Worm (Caenorhabditis elegans): Measurements from ENCODE around the gene atrn-1.

The atrn-1 gene

ce11 chrX:14746948-14747347 is 35.6 kb downstream of the atrn-1 start, which contains the start of gene C05G5.2 (continued):
- no peak for TF ChIP-seq madf-8 (GFP tag; conservative IDR thresholded peaks at IDR 0.05)
- TF ChIP-seq hsf-1 (GFP tag; IDR thresholded peaks at IDR 0.05), result no peak
- no peak for TF ChIP-seq F10E7.11 (tag; optimal IDR thresholded peaks at IDR 0.05)
- no peak for TF ChIP-seq him-1 (tag; optimal IDR thresholded peaks at IDR 0.05)
- no peak for TF ChIP-seq Y53F4B.3 (GFP tag; IDR thresholded peaks at IDR 0.05)
- TF ChIP-seq hmg-20 (GFP tag; IDR thresholded peaks at IDR 0.05), result 0 out of 2 replicates have a peak, but pooled peaks have one; percentile 30
- peak; percentile 73 for TF ChIP-seq ZK185.1 (tag; optimal IDR thresholded peaks at IDR 0.05; ENCODE audit: poor library complexity, severe bottlenecking)
- TF ChIP-seq B0035.1 (tag; optimal IDR thresholded peaks at IDR 0.05), result no peak
- TF ChIP-seq F39B2.1 (GFP tag; IDR thresholded peaks at IDR 0.05), result no peak
- TF ChIP-seq F33H1.4 (GFP tag; IDR thresholded peaks at IDR 0.05), result no peak
- TF ChIP-seq aptf-3 (GFP tag; IDR thresholded peaks at IDR 0.05), result no peak
- no peak for TF ChIP-seq ama-1 (optimal IDR thresholded peaks at IDR 0.05)
- TF ChIP-seq ama-1 (GFP tag; optimal IDR thresholded peaks at IDR 0.05), result no peak
- TF ChIP-seq sea-2 (GFP tag; IDR thresholded peaks at IDR 0.05), result no peak
- TF ChIP-seq attf-6 (GFP tag; IDR thresholded peaks at IDR 0.05), result no peak
- no peak for TF ChIP-seq fkh-3 (tag; optimal IDR thresholded peaks at IDR 0.05)
- 0 out of 2 replicates have a peak, but pooled peaks have one; percentile 46 for TF ChIP-seq Y95B8A.8 (GFP tag; IDR thresholded peaks at IDR 0.05)
- TF ChIP-seq akir-1 (GFP tag; optimal IDR thresholded peaks at IDR 0.05), result no peak
- peak; percentile 99 for TF ChIP-seq cebp-1 (GFP tag; IDR thresholded peaks at IDR 0.05)
- TF ChIP-seq cebp-1 (tag; optimal IDR thresholded peaks at IDR 0.05), result peak; percentile 100
- TF ChIP-seq lin-54 (GFP tag; optimal IDR thresholded peaks at IDR 0.05), result no peak
- TF ChIP-seq nhr-80 (tag; optimal IDR thresholded peaks at IDR 0.05), result peak; percentile 100
- TF ChIP-seq nhr-27 (tag; optimal IDR thresholded peaks at IDR 0.05), result no peak
- TF ChIP-seq ztf-26 (tag; optimal IDR thresholded peaks at IDR 0.05), result peak; percentile 70
- no peak for TF ChIP-seq tbx-9 (tag; optimal IDR thresholded peaks at IDR 0.05; ENCODE audit: borderline replicate concordance)
- TF ChIP-seq somi-1 (GFP tag; optimal IDR thresholded peaks at IDR 0.05), result no peak
- peak; percentile 57 for TF ChIP-seq egrh-3 (GFP tag; IDR thresholded peaks at IDR 0.05)
- TF ChIP-seq bed-1 (GFP tag; IDR thresholded peaks at IDR 0.05), result no peak
- peak; percentile 90 for TF ChIP-seq lin-40 (tag; optimal IDR thresholded peaks at IDR 0.05)
- no peak for TF ChIP-seq cebp-2 (GFP tag; IDR thresholded peaks at IDR 0.05)
- no peak for TF ChIP-seq lsl-1 (GFP tag; optimal IDR thresholded peaks at IDR 0.05)

- TF ChIP-seq B0261.1 (tag; optimal IDR thresholded peaks at IDR 0.05) (no peak), zfh-2 (GFP tag; conservative IDR thresholded peaks at IDR 0.05) (0 out of 2 replicates have a peak, but pooled peaks have one; percentile 7)
Observed at ce11 chrX:14751911-14752310, 40.5 kb downstream of the atrn-1 start, which contains the start of gene C05G5.3. TSS of gene C05G5.3 (minus strand) at chrX:14752011.

- no peak for TF ChIP-seq ztf-25 (GFP tag; IDR thresholded peaks at IDR 0.05)
- TF ChIP-seq pha-4 (tag; optimal IDR thresholded peaks at IDR 0.05), result no peak
- peak; percentile 56 for TF ChIP-seq tbp1 (GFP tag; optimal IDR thresholded peaks at IDR 0.05)
- 0 out of 2 replicates have a peak, but pooled peaks have one; percentile 66 for TF ChIP-seq egl-44 (GFP tag; IDR thresholded peaks at IDR 0.05)
- TF ChIP-seq ztf-18 (tag; optimal IDR thresholded peaks at IDR 0.05), result peak; percentile 88
- no peak for TF ChIP-seq rec-8 (tag; optimal IDR thresholded peaks at IDR 0.05)
- no peak for TF ChIP-seq ztf-6 (GFP tag; IDR thresholded peaks at IDR 0.05)
- TF ChIP-seq snpc-1.1 (tag; optimal IDR thresholded peaks at IDR 0.05; ENCODE audit: insufficient read depth), result no peak
- peak; percentile 86 for TF ChIP-seq ets-4 (GFP tag; optimal IDR thresholded peaks at IDR 0.05)
- no peak for TF ChIP-seq xnd-1 (tag; optimal IDR thresholded peaks at IDR 0.05)
- no peak for TF ChIP-seq nfya-1 (tag; optimal IDR thresholded peaks at IDR 0.05; ENCODE audit: borderline replicate concordance, insufficient read depth)
- TF ChIP-seq ztf-26 (tag; optimal IDR thresholded peaks at IDR 0.05), result peak; percentile 73
- peak in 1 of 3 experiments; percentile 64 for TF ChIP-seq lin-35 (GFP tag; optimal IDR thresholded peaks at IDR 0.05)
- no peak for TF ChIP-seq sea-2 (GFP tag; IDR thresholded peaks at IDR 0.05)
- no peak for TF ChIP-seq nhr-120 (GFP tag; IDR thresholded peaks at IDR 0.05)
- TF ChIP-seq ceh-58 (GFP tag; IDR thresholded peaks at IDR 0.05), result no peak
Observed at ce11 chrX:14753514-14754076, 42.2 kb downstream of the atrn-1 start, which contains the start of gene sucl-1. TSS of gene sucl-1 (plus strand) at chrX:14754026.

Measured in whole organism, young adult.